Worm (Caenorhabditis elegans): ENCODE results near the gene F55C12.19.

F55C12.19 gene

ce11 chrII:5829940-5830424 lies 36.0 kb upstream of the F55C12.19 start, which contains the start of gene col-74:
TSS of gene col-74 (plus strand) at chrII:5830374.
- TF ChIP-seq lin-13 (GFP tag; optimal IDR thresholded peaks at IDR 0.05) (no peak), elt-2 (tag; optimal IDR thresholded peaks at IDR 0.05) (peak; percentile 55), mef-2 (tag; optimal IDR thresholded peaks at IDR 0.05) (no peak), lin-14 (GFP tag; optimal IDR thresholded peaks at IDR 0.05) (no peak)

DNA sequence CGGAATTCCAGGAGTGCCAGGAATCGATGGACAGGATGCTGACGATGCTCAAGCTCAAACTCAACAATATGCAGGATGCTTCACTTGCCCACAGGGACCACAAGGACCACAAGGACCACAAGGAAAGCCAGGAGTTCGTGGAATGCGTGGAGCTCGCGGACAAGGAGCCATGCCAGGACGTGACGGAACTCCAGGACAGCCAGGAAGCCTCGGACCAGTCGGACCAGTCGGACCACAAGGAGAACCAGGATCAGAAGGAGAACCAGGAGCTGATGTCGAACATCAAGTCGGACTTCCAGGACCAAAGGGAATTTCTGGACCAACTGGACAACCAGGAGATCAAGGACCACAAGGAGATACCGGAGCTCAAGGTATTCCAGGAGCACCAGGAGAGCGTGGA lies 34.6 kb upstream of the F55C12.19 start:
- no peak for TF ChIP-seq aha-1 (tag; optimal IDR thresholded peaks at IDR 0.05)
- no peak for TF ChIP-seq ceh-8 (GFP tag; optimal IDR thresholded peaks at IDR 0.05)
- no peak for TF ChIP-seq efl-3 (GFP tag; optimal IDR thresholded peaks at IDR 0.05)
- no peak for TF ChIP-seq tlp-1 (tag; optimal IDR thresholded peaks at IDR 0.05)
- no peak for TF ChIP-seq zip-4 (GFP tag; optimal IDR thresholded peaks at IDR 0.05)
- TF ChIP-seq lin-15B (tag; optimal IDR thresholded peaks at IDR 0.05): no peak
- no peak for TF ChIP-seq fkh-8 (tag; optimal IDR thresholded peaks at IDR 0.05)
- TF ChIP-seq fos-1 (tag; optimal IDR thresholded peaks at IDR 0.05): no peak
- no peak for TF ChIP-seq nhr-77 (tag; optimal IDR thresholded peaks at IDR 0.05)

DNA sequence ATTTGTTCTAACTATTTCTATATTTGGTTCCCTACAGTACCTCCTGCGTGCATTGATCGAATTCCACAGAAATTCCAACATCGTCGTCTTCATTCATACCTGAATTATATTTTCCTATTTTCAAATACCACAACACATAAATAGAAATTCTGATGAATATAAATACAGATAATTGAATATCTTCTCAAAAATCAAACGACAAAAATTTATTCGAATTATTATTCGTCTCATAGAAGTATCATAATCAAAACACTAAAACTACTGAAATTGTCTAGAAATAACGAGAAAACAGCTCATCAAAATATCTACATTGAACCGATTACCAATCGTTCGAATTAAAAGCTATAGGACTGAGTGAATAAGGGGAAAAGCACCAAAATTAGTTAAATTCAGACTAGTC lies 32.8 kb upstream of the F55C12.19 start, which contains the start of gene gtap-1:
gtap-1 (minus strand) TSS at position 101 of the 400 bp plus-strand sequence.
- TF ChIP-seq unc-86 (tag; optimal IDR thresholded peaks at IDR 0.05) (no peak), ama-1 (optimal IDR thresholded peaks at IDR 0.05) (no peak), unc-130 (tag; optimal IDR thresholded peaks at IDR 0.05) (no peak), zip-4 (GFP tag; optimal IDR thresholded peaks at IDR 0.05) (no peak), pag-3 (tag; optimal IDR thresholded peaks at IDR 0.05; ENCODE audit: borderline replicate concordance, insufficient read depth) (no peak), lin-35 (GFP tag; optimal IDR thresholded peaks at IDR 0.05) (no peak), lin-14 (GFP tag; optimal IDR thresholded peaks at IDR 0.05) (no peak), xbp-1 (tag; optimal IDR thresholded peaks at IDR 0.05) (no peak), fkh-8 (tag; optimal IDR thresholded peaks at IDR 0.05) (no peak)

DNA sequence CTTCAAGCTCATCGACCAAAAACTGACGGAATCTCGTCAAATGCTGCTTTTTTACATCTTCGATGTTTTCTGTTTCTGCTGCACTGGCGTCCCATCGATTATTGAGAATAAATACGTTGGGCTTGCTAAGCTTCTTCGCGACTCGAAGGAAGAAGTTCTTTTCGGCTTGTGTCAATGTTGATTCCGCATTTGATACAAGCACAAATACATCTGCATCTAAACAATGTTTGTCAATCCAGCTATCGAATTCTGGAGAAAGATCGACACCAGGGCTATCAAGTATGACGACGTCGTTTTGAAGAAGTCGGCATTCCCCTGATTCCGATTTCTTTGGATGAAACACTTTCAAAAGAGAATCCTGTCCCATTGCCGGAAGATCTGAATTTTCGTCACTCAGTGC lies 30.8 kb upstream of the F55C12.19 start:
- TF ChIP-seq mep-1 (tag; optimal IDR thresholded peaks at IDR 0.05): no peak
- TF ChIP-seq tlp-1 (tag; optimal IDR thresholded peaks at IDR 0.05): no peak
- TF ChIP-seq nhr-90 (tag; optimal IDR thresholded peaks at IDR 0.05; ENCODE audit: poor library complexity): no peak

DNA sequence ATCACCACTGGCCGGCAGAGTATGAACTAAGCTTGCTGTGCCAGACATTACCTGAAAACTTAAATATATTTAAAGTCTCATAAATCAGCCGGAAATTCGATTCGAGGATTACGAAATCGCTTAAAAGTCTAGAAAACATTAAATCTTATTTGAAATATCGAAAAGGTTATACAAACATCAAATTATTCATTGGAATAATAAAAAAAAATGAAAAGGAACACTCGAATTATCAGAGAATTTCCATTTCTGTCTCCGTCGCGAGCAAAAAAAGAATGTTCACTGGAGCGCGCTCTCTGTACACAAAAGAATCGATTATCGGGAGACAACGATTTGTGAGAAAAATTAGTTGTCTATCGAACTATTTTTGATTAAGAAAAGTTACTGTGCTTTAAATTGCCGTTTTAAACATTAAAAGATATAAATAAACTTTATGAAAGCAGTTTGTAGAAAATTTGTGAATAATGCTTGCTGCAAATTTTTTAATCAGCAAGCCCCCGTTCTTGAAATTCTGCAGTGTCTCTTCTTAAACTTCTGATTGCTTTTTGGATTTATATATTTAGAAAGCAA lies 29.7 kb upstream of the F55C12.19 start, which contains the start of gene fzo-1:
fzo-1 (minus strand) TSS at position 51 of the 567 bp plus-strand sequence.
- TF ChIP-seq pqm-1 (tag; optimal IDR thresholded peaks at IDR 0.05) (no peak), lir-3 (tag; optimal IDR thresholded peaks at IDR 0.05; ENCODE audit: poor library complexity) (peak; percentile 77), elt-3 (tag; optimal IDR thresholded peaks at IDR 0.05) (no peak), hlh-4 (tag; optimal IDR thresholded peaks at IDR 0.05) (no peak), lin-39 (tag; optimal IDR thresholded peaks at IDR 0.05) (no peak), mab-9 (GFP tag; IDR thresholded peaks at IDR 0.05) (no peak), ama-1 (optimal IDR thresholded peaks at IDR 0.05) (no peak), snpc-4 (tag; optimal IDR thresholded peaks at IDR 0.05) (peak; percentile 20), mef-2 (tag; optimal IDR thresholded peaks at IDR 0.05) (no peak), rnt-1 (tag; optimal IDR thresholded peaks at IDR 0.05) (no peak), nhr-237 (tag; optimal IDR thresholded peaks at IDR 0.05) (no peak), pax-3 (tag; optimal IDR thresholded peaks at IDR 0.05) (peak; percentile 86), nhr-12 (tag; optimal IDR thresholded peaks at IDR 0.05) (no peak), dsc-1 (tag; optimal IDR thresholded peaks at IDR 0.05) (peak; percentile 52), nhr-85 (tag) (peak; percentile 56), egl-27 (tag; optimal IDR thresholded peaks at IDR 0.05) (no peak), F16B12.6 (tag; optimal IDR thresholded peaks at IDR 0.05) (peak; percentile 7), ztf-11 (tag; optimal IDR thresholded peaks at IDR 0.05) (peak in 1 of 2 experiments; percentile 64), hlh-17 (GFP tag; optimal IDR thresholded peaks at IDR 0.05; ENCODE audit: borderline replicate concordance) (no peak), jun-1 (tag; optimal IDR thresholded peaks at IDR 0.05) (no peak), ceh-88 (GFP tag; IDR thresholded peaks at IDR 0.05) (peak; percentile 24; the same call in 1 of the 2 replicates), pag-3 (tag; optimal IDR thresholded peaks at IDR 0.05; ENCODE audit: borderline replicate concordance, insufficient read depth) (no peak), sup-37 (GFP tag; optimal IDR thresholded peaks at IDR 0.05) (no peak), tbx-2 (tag; optimal IDR thresholded peaks at IDR 0.05) (peak; percentile 61), lsy-2 (tag; optimal IDR thresholded peaks at IDR 0.05) (peak in 1 of 2 experiments; percentile 66)

Measured in whole organism, L1 larva.